Worm (Caenorhabditis elegans) whole organism, L4/young adult: ENCODE data around the gene ced-8.

Source experiments
- W03F9.2 ChIP-seq: fragments of 150-350 bp; optimal IDR thresholded peaks from 2 replicates; lab custom pipeline; 2014; ENCODE audit warnings: missing biosample characterization, missing genetic modification characterization
- dao-5 ChIP-seq: sonication (generic microtip); optimal IDR thresholded peaks from 2 replicates; lab custom pipeline; 2016; ENCODE audit warnings: missing genotype, missing genetic modification characterization, moderate library complexity, missing compliant biosample characterization
- him-1 ChIP-seq: sonication (generic microtip); optimal IDR thresholded peaks from 2 replicates; lab custom pipeline; 2016; ENCODE audit warnings: missing genotype, missing genetic modification reagents, missing genetic modification characterization, missing compliant biosample characterization

- TF ChIP-seq him-1 (no peak), dao-5 (tag; lab: Kevin White, UChicago) (no peak), W03F9.2 (no peak)
These were observed 25.2 kb downstream of the ced-8 start for ce11 chrX:8391505-8391904.
